Fruit fly (Drosophila melanogaster) whole organism, embryonic: ENCODE data around the gene GstD10.
A peak's percentile ranks its signal among the peaks of the same experiment; 100 is the strongest.

Experiments used
- B-H2 ChIP-seq: fragments of 200-800 bp; sonication (Bioruptor generic); optimal IDR thresholded peaks from 2 replicates; lab custom pipeline; 2018; ENCODE audit warnings: missing biosample characterization, mild to moderate bottlenecking, missing genetic modification characterization
- CG10147 ChIP-seq: fragments of 200-800 bp; sonication (Bioruptor generic); optimal IDR thresholded peaks from 2 replicates; lab custom pipeline; 2019; ENCODE audit warnings: missing biosample characterization, mild to moderate bottlenecking, missing genetic modification characterization, moderate library complexity
- CG12659 ChIP-seq: fragments of 200-800 bp; sonication (Bioruptor generic); optimal IDR thresholded peaks from 3 replicates; lab custom pipeline; 2017; ENCODE audit warnings: mild to moderate bottlenecking, missing biosample characterization, missing genetic modification reagents, missing genetic modification characterization
- CG12744 ChIP-seq: fragments of 200-800 bp; sonication (Bioruptor generic); optimal IDR thresholded peaks from 2 replicates; lab custom pipeline; 2016; ENCODE audit warnings: missing biosample characterization, missing genetic modification characterization
- CG13287 ChIP-seq: fragments of 200-800 bp; sonication (Bioruptor generic); IDR thresholded peaks from 2 replicates; pipeline ENCODE4 v1.3.6; 2022; ENCODE audit warnings: missing biosample characterization, missing genetic modification characterization; ENCODE audit not compliant: partially characterized antibody
- CG13894 ChIP-seq: fragments of 200-800 bp; sonication (Bioruptor generic); optimal IDR thresholded peaks from 3 replicates; lab custom pipeline; 2018; ENCODE audit warnings: missing biosample characterization, mild to moderate bottlenecking, missing genetic modification characterization, moderate library complexity
- CG1647 ChIP-seq: fragments of 200-800 bp; sonication (Bioruptor generic); optimal IDR thresholded peaks from 3 replicates; lab custom pipeline; 2016; ENCODE audit warnings: missing biosample characterization, missing genetic modification characterization
- CG2875 ChIP-seq: fragments of 200-800 bp; sonication (Bioruptor generic); optimal IDR thresholded peaks from 2 replicates; lab custom pipeline; 2017; ENCODE audit warnings: missing biosample characterization, mild to moderate bottlenecking, missing genetic modification characterization, missing genetic modification reagents
- CG2889 ChIP-seq: fragments of 200-800 bp; sonication (Bioruptor generic); IDR thresholded peaks from 3 replicates; pipeline ENCODE4 v1.3.6; 2022; ENCODE audit warnings: missing biosample characterization, missing genetic modification characterization
- CG33557 ChIP-seq: fragments of 200-800 bp; sonication (Bioruptor generic); optimal IDR thresholded peaks from 2 replicates; lab custom pipeline; 2019; ENCODE audit warnings: missing biosample characterization, mild to moderate bottlenecking, missing genetic modification characterization, moderate library complexity
- CG34224 ChIP-seq: fragments of 200-800 bp; sonication (Bioruptor generic); IDR thresholded peaks from 3 replicates; pipeline ENCODE4 v1.3.6; 2022; ENCODE audit warnings: missing biosample characterization, missing genetic modification characterization; ENCODE audit not compliant: partially characterized antibody
- CG7372 ChIP-seq: fragments of 200-800 bp; sonication (Bioruptor generic); IDR thresholded peaks from 2 replicates; pipeline ENCODE4 v1.3.6; 2022; ENCODE audit warnings: missing biosample characterization, missing genetic modification characterization
- CG7839 ChIP-seq: fragments of 200-800 bp; sonication (Bioruptor generic); optimal IDR thresholded peaks from 3 replicates; lab custom pipeline; 2018; ENCODE audit warnings: missing biosample characterization, mild to moderate bottlenecking, missing genetic modification characterization, moderate library complexity
- CG8281 ChIP-seq: fragments of 200-800 bp; sonication (Bioruptor generic); optimal IDR thresholded peaks from 2 replicates; lab custom pipeline; 2018; ENCODE audit warnings: missing biosample characterization, mild to moderate bottlenecking, missing genetic modification characterization, moderate library complexity
- CG8290 ChIP-seq, 3 experiments: fragments of 200-800 bp; sonication (Bioruptor generic); optimal IDR thresholded peaks; 2 replicates each; lab custom pipeline; 2016 to 2019; ENCODE audit warnings: missing biosample characterization in 3 of 3, missing genetic modification characterization in 3 of 3, mild to moderate bottlenecking in 2 of 3, moderate library complexity in 1 of 3
- CG8765 ChIP-seq: fragments of 200-800 bp; sonication (Bioruptor generic); IDR thresholded peaks from 2 replicates; pipeline ENCODE4 v1.3.6; 2022; ENCODE audit warnings: missing biosample characterization, missing genetic modification characterization
- CkIIα-i1 ChIP-seq: fragments of 200-800 bp; sonication (Bioruptor generic); IDR thresholded peaks from 2 replicates; pipeline ENCODE4 v1.3.6; 2022; ENCODE audit warnings: missing biosample characterization, missing genetic modification characterization
- Dll ChIP-seq: fragments of 200-800 bp; sonication (Bioruptor generic); IDR thresholded peaks from 4 replicates; pipeline ENCODE4 v1.3.6; 2022; ENCODE audit warnings: missing biosample characterization, missing genetic modification characterization; ENCODE audit not compliant: partially characterized antibody
- Lhr ChIP-seq: fragments of 200-800 bp; sonication (Bioruptor generic); optimal IDR thresholded peaks from 3 replicates; lab custom pipeline; 2017; ENCODE audit warnings: mild to moderate bottlenecking, missing biosample characterization, missing genetic modification reagents, missing genetic modification characterization
- Lpt ChIP-seq: fragments of >200 bp; optimal IDR thresholded peaks from 2 replicates; lab custom pipeline; 2018; ENCODE audit warnings: missing biosample characterization, missing genetic modification characterization
- Mad ChIP-seq: fragments of 200-800 bp; sonication (Bioruptor generic); optimal IDR thresholded peaks from 2 replicates; lab custom pipeline; 2016; ENCODE audit warnings: missing biosample characterization, missing genetic modification characterization
- PHDP ChIP-seq: fragments of 200-800 bp; sonication (Bioruptor generic); optimal IDR thresholded peaks from 3 replicates; lab custom pipeline; 2018; ENCODE audit warnings: missing biosample characterization, mild to moderate bottlenecking, missing genetic modification characterization, moderate library complexity
- Taf1 ChIP-seq: fragments of 200-800 bp; sonication (Bioruptor generic); IDR thresholded peaks from 2 replicates; pipeline ENCODE4 v1.3.6; 2022; ENCODE audit warnings: missing biosample characterization, missing genetic modification characterization
- YL-1 ChIP-seq: fragments of 200-800 bp; sonication (Bioruptor generic); optimal IDR thresholded peaks from 3 replicates; lab custom pipeline; 2017; ENCODE audit warnings: missing biosample characterization, mild to moderate bottlenecking, missing genetic modification characterization
- abd-A ChIP-seq: fragments of 200-800 bp; sonication (Bioruptor generic); optimal IDR thresholded peaks from 3 replicates; lab custom pipeline; 2019; ENCODE audit warnings: missing biosample characterization, mild to moderate bottlenecking, missing genetic modification characterization, moderate library complexity
- chm ChIP-seq: fragments of 200-800 bp; sonication (Bioruptor generic); IDR thresholded peaks from 2 replicates; pipeline ENCODE4 v1.3.6; 2022; ENCODE audit warnings: missing biosample characterization, missing genetic modification characterization
- fd64A ChIP-seq: fragments of 200-800 bp; sonication (Bioruptor generic); optimal IDR thresholded peaks from 3 replicates; lab custom pipeline; 2018; ENCODE audit warnings: missing biosample characterization, mild to moderate bottlenecking, missing genetic modification characterization
- fru ChIP-seq: fragments of >200 bp; optimal IDR thresholded peaks from 2 replicates; lab custom pipeline; 2017
- gcm ChIP-seq: fragments of 200-800 bp; sonication (Bioruptor generic); optimal IDR thresholded peaks from 2 replicates; lab custom pipeline; 2019; ENCODE audit warnings: missing biosample characterization, mild to moderate bottlenecking, missing genetic modification characterization, moderate library complexity
- klu ChIP-seq: fragments of 200-800 bp; sonication (Bioruptor generic); IDR thresholded peaks from 2 replicates; pipeline ENCODE4 v1.3.6; 2022; ENCODE audit warnings: missing biosample characterization, missing genetic modification characterization
- kni ChIP-seq: fragments of 200-800 bp; sonication (Bioruptor generic); optimal IDR thresholded peaks from 3 replicates; lab custom pipeline; 2017; ENCODE audit warnings: mild to moderate bottlenecking, missing biosample characterization, missing genetic modification reagents, missing genetic modification characterization
- knrl ChIP-seq: fragments of 200-800 bp; sonication (Bioruptor generic); IDR thresholded peaks from 3 replicates; pipeline ENCODE4 v1.3.6; 2022; ENCODE audit warnings: missing biosample characterization, missing genetic modification characterization; ENCODE audit not compliant: partially characterized antibody
- mam ChIP-seq: fragments of 200-800 bp; sonication (Bioruptor generic); optimal IDR thresholded peaks from 3 replicates; lab custom pipeline; 2016; ENCODE audit warnings: missing biosample characterization, missing genetic modification characterization
- mld ChIP-seq: fragments of 200-800 bp; sonication (Bioruptor generic); IDR thresholded peaks from 3 replicates; pipeline ENCODE4 v1.3.6; 2022; ENCODE audit warnings: missing biosample characterization, missing genetic modification characterization; ENCODE audit not compliant: partially characterized antibody
- nerfin-1 ChIP-seq: fragments of 200-800 bp; sonication (Bioruptor generic); optimal IDR thresholded peaks from 3 replicates; lab custom pipeline; 2019; ENCODE audit warnings: missing biosample characterization, mild to moderate bottlenecking, missing genetic modification characterization, moderate library complexity
- onecut ChIP-seq: fragments of 200-800 bp; sonication (Bioruptor generic); IDR thresholded peaks from 2 replicates; pipeline ENCODE4 v1.3.6; 2022; ENCODE audit warnings: missing biosample characterization, missing genetic modification characterization
- peb ChIP-seq: fragments of 200-800 bp; sonication (Bioruptor generic); IDR thresholded peaks from 2 replicates; pipeline ENCODE4 v1.3.6; 2022; ENCODE audit warnings: missing biosample characterization, missing genetic modification characterization
- pfk ChIP-seq: fragments of 200-800 bp; sonication (Bioruptor generic); optimal IDR thresholded peaks from 2 replicates; lab custom pipeline; 2018; ENCODE audit warnings: missing biosample characterization, mild to moderate bottlenecking, missing genetic modification characterization, moderate library complexity
- prd ChIP-seq, 3 experiments: fragments of >200 bp in 2 of 3; fragments of 200-800 bp in 1 of 3; sonication (Bioruptor generic) in 1 of 3; optimal IDR thresholded peaks in 2 of 3; IDR thresholded peaks in 1 of 3; 2 replicates in 2 of 3; 3 replicates in 1 of 3; pipeline versions ENCODE4 v1.3.6 to Lab custom; 2017 to 2022; ENCODE audit warnings: missing biosample characterization in 1 of 3, missing genetic modification characterization in 1 of 3
- pum ChIP-seq: fragments of 200-800 bp; sonication (Bioruptor generic); optimal IDR thresholded peaks from 2 replicates; lab custom pipeline; 2016; ENCODE audit warnings: missing biosample characterization, missing genetic modification characterization
- sc ChIP-seq, 3 experiments: fragments of >200 bp in 2 of 3; fragments of 200-800 bp in 1 of 3; sonication (Bioruptor generic) in 1 of 3; optimal IDR thresholded peaks; 2 replicates in 2 of 3; 3 replicates in 1 of 3; lab custom pipeline; 2017; ENCODE audit warnings: mild to moderate bottlenecking in 1 of 3, missing biosample characterization in 1 of 3, missing genetic modification characterization in 1 of 3, missing genetic modification reagents in 1 of 3
- sens ChIP-seq: fragments of 200-800 bp; sonication (Bioruptor generic); peaks from one replicate; lab custom pipeline; 2016; ENCODE audit warnings: missing biosample characterization, missing genetic modification characterization
- seq ChIP-seq: fragments of 200-800 bp; sonication (Bioruptor generic); IDR thresholded peaks from 2 replicates; pipeline ENCODE4 v1.3.6; 2022; ENCODE audit warnings: missing biosample characterization, missing genetic modification characterization
- sna ChIP-seq: fragments of 200-800 bp; sonication (Bioruptor generic); IDR thresholded peaks from 2 replicates; pipeline ENCODE4 v1.3.6; 2022; ENCODE audit warnings: missing biosample characterization, missing genetic modification characterization; ENCODE audit not compliant: partially characterized antibody
- so ChIP-seq: fragments of 200-800 bp; sonication (Bioruptor generic); IDR thresholded peaks from 3 replicates; pipeline ENCODE4 v1.3.6; 2022; ENCODE audit warnings: missing biosample characterization, missing genetic modification characterization
- wek ChIP-seq: fragments of 200-800 bp; sonication (Bioruptor generic); optimal IDR thresholded peaks from 3 replicates; lab custom pipeline; 2018; ENCODE audit warnings: missing biosample characterization, mild to moderate bottlenecking, missing genetic modification characterization, moderate library complexity

The GstD10 gene

dm6 chr3R:12406235-12407196, 41.0 kb upstream of the GstD10 start, which contains the start of gene CG5167 (continued):
- TF ChIP-seq CG13894 (tag; lab: Kevin White, UChicago) (peak; percentile 13), PHDP (tag; lab: Kevin White, UChicago) (peak; percentile 66), gcm (GFP tag; lab: Kevin White, UChicago) (peak; percentile 19), CG8765 (GFP tag; lab: Robert Waterston, UW) (0 out of 2 replicates have a peak, but pooled peaks have one; percentile 5), CG12659 (GFP tag; lab: Kevin White, UChicago) (peak; percentile 20), mam (no peak), YL-1 (GFP tag; lab: Kevin White, UChicago) (no peak), pfk (no peak), pum (GFP tag; lab: Kevin White, UChicago) (no peak), Taf1 (GFP tag; lab: Robert Waterston, UW) (no peak), knrl (GFP tag; lab: Robert Waterston, UW) (no peak), CG1647 (GFP tag; lab: Kevin White, UChicago) (no peak), sc (optimal IDR thresholded peaks at IDR 0.05; lab: Kevin White, UChicago) (no peak), sc (GFP tag; optimal IDR thresholded peaks at IDR 0.05; lab: Kevin White, UChicago) (no peak), CG12744 (no peak), CG8281 (tag; lab: Kevin White, UChicago) (no peak), sens (GFP tag; lab: Kevin White, UChicago) (peak; percentile 89), wek (GFP tag; lab: Kevin White, UChicago) (no peak), abd-A (tag; lab: Kevin White, UChicago) (no peak), fru (lab: Kevin White, UChicago) (no peak), CkIIα-i1 (GFP tag; lab: Robert Waterston, UW) (no peak), mld (GFP tag; lab: Robert Waterston, UW) (no peak), fd64A (GFP tag; lab: Kevin White, UChicago) (no peak), CG2875 (GFP tag; lab: Kevin White, UChicago) (no peak), so (GFP tag; lab: Robert Waterston, UW) (0 out of 3 replicates have a peak, but pooled peaks have one; percentile 21), chm (GFP tag; lab: Robert Waterston, UW) (no peak; the same call in 1 of the 2 replicates), Mad (no peak), onecut (peak; percentile 23; the same call in 1 of the 2 replicates), CG10147 (GFP tag; lab: Kevin White, UChicago) (peak; percentile 25), CG13287 (GFP tag; lab: Robert Waterston, UW) (peak; percentile 52; the same call in 1 of the 2 replicates), CG34224 (GFP tag; lab: Robert Waterston, UW) (peak; percentile 43; the same call in 2 of the 3 replicates), nerfin-1 (peak; percentile 7), CG2889 (no peak), klu (GFP tag; lab: Robert Waterston, UW) (no peak), B-H2 (GFP tag; lab: Kevin White, UChicago) (no peak), seq (GFP tag; lab: Robert Waterston, UW) (no peak), CG8290 (GFP tag; optimal IDR thresholded peaks at IDR 0.05; lab: Kevin White, UChicago) (peak; percentile 61), CG8290 (tag; optimal IDR thresholded peaks at IDR 0.05; lab: Kevin White, UChicago) (peak in 1 of 2 experiments; percentile 29), kni (no peak), Dll (peak; percentile 25; the same call in 1 of the 4 replicates), CG33557 (GFP tag; lab: Kevin White, UChicago) (peak; percentile 19), sna (GFP tag; lab: Robert Waterston, UW) (no peak), Lhr (GFP tag; lab: Kevin White, UChicago) (no peak), CG7839 (tag; lab: Kevin White, UChicago) (peak; percentile 39), prd (optimal IDR thresholded peaks at IDR 0.05; lab: Kevin White, UChicago) (no peak), prd (GFP tag; IDR thresholded peaks at IDR 0.05; lab: Robert Waterston, UW) (no peak), peb (GFP tag; lab: Robert Waterston, UW) (no peak), Lpt (GFP tag; lab: Kevin White, UChicago) (no peak), CG7372 (no peak)
